Fruit fly (Drosophila melanogaster) Kc167 (cell line): Measurements from ENCODE around the gene Ctps.

ENCODE experiments used
- Sin3A ChIP-seq: fragments of >200 bp; optimal IDR thresholded peaks from 2 replicates; lab custom pipeline; 2018; ENCODE audit warnings: missing external identifiers
- h ChIP-seq: fragments of >200 bp; optimal IDR thresholded peaks from 3 replicates; lab custom pipeline; 2018; ENCODE audit warnings: missing external identifiers

DNA sequence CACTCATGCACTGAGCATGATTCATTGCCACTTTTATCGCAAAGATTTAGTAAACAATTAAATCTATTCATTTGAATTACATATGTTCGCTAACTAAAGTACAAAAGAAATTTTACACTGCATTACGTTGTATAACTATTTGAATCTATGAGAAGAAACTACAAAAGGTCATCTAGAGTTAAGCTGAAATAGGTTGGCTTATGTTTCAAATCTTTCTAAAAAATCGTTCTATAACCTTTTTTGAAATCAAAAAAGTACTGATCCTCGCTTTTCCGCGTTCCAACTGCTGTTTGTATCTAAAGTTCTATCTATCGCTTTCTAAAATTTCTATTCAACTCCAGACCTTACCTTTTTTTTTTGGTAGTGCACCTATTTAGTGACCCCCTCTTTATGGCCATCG lies 28.0 kb downstream of the Ctps start:
- TF ChIP-seq Sin3A (lab: Kevin White, UChicago) (no peak), h (lab: Kevin White, UChicago) (no peak)
